Fruit fly (Drosophila melanogaster) whole organism, prepupa: ENCODE data around the gene CG16782.

Source experiments
- CG11762 ChIP-seq: fragments of 200-800 bp; sonication (Bioruptor generic); optimal IDR thresholded peaks from 3 replicates; lab custom pipeline; 2016; ENCODE audit warnings: missing biosample characterization, missing genetic modification characterization; ENCODE audit not compliant: insufficient read depth
- CG3032 ChIP-seq: fragments of 200-800 bp; optimal IDR thresholded peaks from 2 replicates; lab custom pipeline; 2019; ENCODE audit warnings: missing biosample characterization, mild to moderate bottlenecking, missing genetic modification characterization, moderate library complexity
- CG6808 ChIP-seq: fragments of 200-800 bp; sonication (Bioruptor generic); optimal IDR thresholded peaks from 3 replicates; lab custom pipeline; 2017; ENCODE audit warnings: missing biosample characterization, missing genetic modification characterization, mild to moderate bottlenecking, moderate library complexity, missing genetic modification reagents
- CG6854 ChIP-seq: fragments of 200-800 bp; sonication (Bioruptor generic); optimal IDR thresholded peaks from 2 replicates; lab custom pipeline; 2017; ENCODE audit warnings: missing biosample characterization, mild to moderate bottlenecking, missing genetic modification characterization
- CG9139 ChIP-seq: fragments of 200-800 bp; sonication (Bioruptor generic); optimal IDR thresholded peaks from 3 replicates; lab custom pipeline; 2017; ENCODE audit warnings: missing biosample characterization, mild to moderate bottlenecking, missing genetic modification characterization
- Gug ChIP-seq: fragments of 200-800 bp; sonication (Bioruptor generic); IDR thresholded peaks from 2 replicates; pipeline ENCODE4 v1.3.6; 2022; ENCODE audit warnings: missing biosample characterization, missing genetic modification characterization
- Hr39 ChIP-seq: fragments of 200-800 bp; sonication (Bioruptor generic); optimal IDR thresholded peaks from 2 replicates; lab custom pipeline; 2016; ENCODE audit warnings: missing biosample characterization, missing genetic modification characterization
- Met ChIP-seq: fragments of 200-800 bp; sonication (Bioruptor generic); optimal IDR thresholded peaks from 3 replicates; lab custom pipeline; 2016; ENCODE audit warnings: missing biosample characterization, missing genetic modification characterization
- OdsH ChIP-seq: fragments of 200-800 bp; sonication (Bioruptor generic); optimal IDR thresholded peaks from 3 replicates; lab custom pipeline; 2016; ENCODE audit warnings: missing biosample characterization, missing genetic modification characterization
- Sox102F ChIP-seq: fragments of 200-800 bp; sonication (Bioruptor generic); optimal IDR thresholded peaks from 2 replicates; lab custom pipeline; 2016; ENCODE audit warnings: missing biosample characterization, mild to moderate bottlenecking, missing genetic modification characterization
- pdm3 ChIP-seq: fragments of 200-800 bp; sonication (Bioruptor generic); optimal IDR thresholded peaks from 3 replicates; lab custom pipeline; 2016; ENCODE audit warnings: missing biosample characterization, missing genetic modification characterization
- svp ChIP-seq: fragments of 200-800 bp; sonication (Bioruptor generic); peaks from one replicate; lab custom pipeline; 2016; ENCODE audit warnings: missing biosample characterization, missing genetic modification characterization
- topi ChIP-seq: fragments of 200-800 bp; sonication (Bioruptor generic); optimal IDR thresholded peaks from 3 replicates; lab custom pipeline; 2016; ENCODE audit warnings: missing biosample characterization, missing genetic modification characterization

The CG16782 gene

dm6 chrX:3411812-3412211, 48.2 kb downstream of the CG16782 start (continued):
- peak; percentile 39 for TF ChIP-seq CG11762
- peak; percentile 68 for TF ChIP-seq OdsH (GFP tag; lab: Kevin White, UChicago)
- peak; percentile 86 for TF ChIP-seq Hr39 (GFP tag; lab: Kevin White, UChicago)
- TF ChIP-seq Sox102F (GFP tag; lab: Kevin White, UChicago), result peak; percentile 89
- peak; percentile 17 for TF ChIP-seq CG9139
- no peak for TF ChIP-seq CG6808
- TF ChIP-seq CG3032 (tag; lab: Kevin White, UChicago), result peak; percentile 33
- peak; percentile 85 for TF ChIP-seq topi
- peak; percentile 81 for TF ChIP-seq Met (GFP tag; lab: Kevin White, UChicago)
- peak; percentile 30 for TF ChIP-seq CG6854 (GFP tag; lab: Kevin White, UChicago)
- TF ChIP-seq svp (GFP tag; lab: Kevin White, UChicago), result peak; percentile 94
- peak; percentile 80 for TF ChIP-seq pdm3 (GFP tag; lab: Kevin White, UChicago)

- no peak for TF ChIP-seq Gug
- TF ChIP-seq, all 60 proteins: peak for 0
Observed at dm6 chrX:3411411-3411810, 48.6 kb downstream of the CG16782 start.
